Fruit fly (Drosophila melanogaster): ENCODE results near the gene Pus10.

The Pus10 gene

dm6 chr2L:168270-168901 is 13.3 kb upstream of the Pus10 start (continued):
- peak; percentile 72 for TF ChIP-seq CG9139 (GFP tag; optimal IDR thresholded peaks at IDR 0.05)
- no peak for TF ChIP-seq CG8632 (GFP tag; optimal IDR thresholded peaks at IDR 0.05)
- TF ChIP-seq Sox102F (GFP tag; optimal IDR thresholded peaks at IDR 0.05), result no peak
- TF ChIP-seq CG3032 (tag; optimal IDR thresholded peaks at IDR 0.05), result no peak
- TF ChIP-seq Lpt (GFP tag; optimal IDR thresholded peaks at IDR 0.05), result no peak
- TF ChIP-seq net (GFP tag; optimal IDR thresholded peaks at IDR 0.05), result peak; percentile 25
- no peak for TF ChIP-seq acj6 (GFP tag; optimal IDR thresholded peaks at IDR 0.05)
- TF ChIP-seq topi (GFP tag; optimal IDR thresholded peaks at IDR 0.05), result no peak
- no peak for TF ChIP-seq Eip93F (GFP tag; optimal IDR thresholded peaks at IDR 0.05)
- peak; percentile 82 to 84 for TF ChIP-seq ss (GFP tag; optimal IDR thresholded peaks at IDR 0.05)
- TF ChIP-seq eg (GFP tag; IDR thresholded peaks at IDR 0.05), result no peak
- no peak for TF ChIP-seq Ets21C (GFP tag; optimal IDR thresholded peaks at IDR 0.05)
- TF ChIP-seq OdsH (GFP tag; optimal IDR thresholded peaks at IDR 0.05), result no peak
- TF ChIP-seq CG16779 (tag; optimal IDR thresholded peaks at IDR 0.05), result no peak
- TF ChIP-seq dsx (GFP tag; optimal IDR thresholded peaks at IDR 0.05; ENCODE audit: poor library complexity, severe bottlenecking), result peak; percentile 35
- TF ChIP-seq CG6792 (GFP tag; optimal IDR thresholded peaks at IDR 0.05), result no peak
- no peak for TF ChIP-seq Sox15 (GFP tag; optimal IDR thresholded peaks at IDR 0.05)
- TF ChIP-seq CG10631 (GFP tag; optimal IDR thresholded peaks at IDR 0.05), result no peak
- TF ChIP-seq CG3919 (GFP tag; optimal IDR thresholded peaks at IDR 0.05), result no peak
- no peak for TF ChIP-seq CG8319 (GFP tag; optimal IDR thresholded peaks at IDR 0.05)
- no peak for TF ChIP-seq pdm3 (GFP tag; optimal IDR thresholded peaks at IDR 0.05)
- no peak for TF ChIP-seq Met (GFP tag; optimal IDR thresholded peaks at IDR 0.05)
- TF ChIP-seq Sox14 (GFP tag; optimal IDR thresholded peaks at IDR 0.05), result peak; percentile 32

dm6 chr2L:166115-167069 is 11.3 kb upstream of the Pus10 start:
- TF ChIP-seq dsx (GFP tag; optimal IDR thresholded peaks at IDR 0.05; ENCODE audit: poor library complexity, severe bottlenecking) (peak; percentile 100), CG15336 (GFP tag; IDR thresholded peaks at IDR 0.05) (no peak), Hr39 (GFP tag; optimal IDR thresholded peaks at IDR 0.05) (peak; percentile 3), svp (GFP tag) (peak; percentile 80), CG16779 (tag; optimal IDR thresholded peaks at IDR 0.05) (peak; percentile 99), achi (GFP tag; optimal IDR thresholded peaks at IDR 0.05) (peak; percentile 87), CG8119 (GFP tag; IDR thresholded peaks at IDR 0.05) (no peak), Eip93F (GFP tag; optimal IDR thresholded peaks at IDR 0.05) (peak; percentile 82), Eip75B (GFP tag; optimal IDR thresholded peaks at IDR 0.05) (peak; percentile 90), CG6163 (GFP tag; IDR thresholded peaks at IDR 0.05) (no peak), Sox15 (GFP tag; optimal IDR thresholded peaks at IDR 0.05) (no peak), topi (GFP tag; optimal IDR thresholded peaks at IDR 0.05) (peak; percentile 62), Gug (GFP tag; IDR thresholded peaks at IDR 0.05) (no peak), Sox102F (GFP tag; optimal IDR thresholded peaks at IDR 0.05) (peak; percentile 88), CG11762 (GFP tag; optimal IDR thresholded peaks at IDR 0.05; ENCODE audit: insufficient read depth) (peak; percentile 85), Lpt (GFP tag; optimal IDR thresholded peaks at IDR 0.05) (peak; percentile 99), CG4318 (GFP tag; optimal IDR thresholded peaks at IDR 0.05) (peak; percentile 50), CG34406 (GFP tag; optimal IDR thresholded peaks at IDR 0.05) (peak; percentile 85), Ets96B (tag; optimal IDR thresholded peaks at IDR 0.05) (peak; percentile 94), vri (GFP tag; optimal IDR thresholded peaks at IDR 0.05) (peak; percentile 97), CG6808 (GFP tag; optimal IDR thresholded peaks at IDR 0.05) (peak; percentile 98), acj6 (GFP tag; optimal IDR thresholded peaks at IDR 0.05) (peak; percentile 62), CG11294 (GFP tag; IDR thresholded peaks at IDR 0.05) (no peak), CG10631 (GFP tag; optimal IDR thresholded peaks at IDR 0.05) (peak; percentile 75), CG32006 (GFP tag; optimal IDR thresholded peaks at IDR 0.05) (peak; percentile 94), CG6854 (GFP tag; optimal IDR thresholded peaks at IDR 0.05) (peak; percentile 92), dac (GFP tag; optimal IDR thresholded peaks at IDR 0.05) (peak; percentile 94), Eip78C (GFP tag) (peak; percentile 95), Smox (GFP tag; optimal IDR thresholded peaks at IDR 0.05) (peak; percentile 69), net (GFP tag; optimal IDR thresholded peaks at IDR 0.05) (peak; percentile 96), salr (GFP tag; optimal IDR thresholded peaks at IDR 0.05) (peak; percentile 83 to 96), CG1621 (tag; optimal IDR thresholded peaks at IDR 0.05) (peak; percentile 94), esn (GFP tag; optimal IDR thresholded peaks at IDR 0.05) (peak; percentile 69)

Measured in whole organism, prepupa.